Worm (Caenorhabditis elegans) whole organism, L3 larva: ENCODE measurements around the gene acaa-2.

ENCODE experiments used
- R02D3.7 ChIP-seq: fragments of 150-350 bp; optimal IDR thresholded peaks from 2 replicates; lab custom pipeline; 2014; ENCODE audit warnings: missing biosample characterization, missing genetic modification characterization
- aly-2 ChIP-seq: fragments of 150-350 bp; optimal IDR thresholded peaks from 2 replicates; lab custom pipeline; 2014; ENCODE audit warnings: missing biosample characterization, missing genetic modification characterization
- ama-1 ChIP-seq: fragments of 150-350 bp; optimal IDR thresholded peaks from 2 replicates; lab custom pipeline; 2018
- ceh-16 ChIP-seq: sonication (generic microtip); optimal IDR thresholded peaks from 2 replicates; lab custom pipeline; 2017; ENCODE audit warnings: missing biosample characterization, missing genetic modification characterization
- ceh-28 ChIP-seq: fragments of 150-350 bp; optimal IDR thresholded peaks from 2 replicates; lab custom pipeline; 2014; ENCODE audit warnings: missing biosample characterization, missing genetic modification reagents, missing genetic modification characterization
- daf-12 ChIP-seq: fragments of 150-350 bp; optimal IDR thresholded peaks from 2 replicates; lab custom pipeline; 2014; ENCODE audit warnings: missing biosample characterization, missing genetic modification reagents, missing genetic modification characterization
- egl-27 ChIP-seq: sonication (generic microtip); optimal IDR thresholded peaks from 4 replicates; lab custom pipeline; 2017; ENCODE audit warnings: missing biosample characterization, missing genetic modification reagents, missing genetic modification characterization
- egl-5 ChIP-seq: fragments of 150-350 bp; optimal IDR thresholded peaks from 2 replicates; lab custom pipeline; 2017; ENCODE audit warnings: missing biosample characterization, missing genetic modification reagents, missing genetic modification characterization, inconsistent platforms
- elt-1 ChIP-seq: fragments of 150-350 bp; optimal IDR thresholded peaks from 2 replicates; lab custom pipeline; 2014; ENCODE audit warnings: missing biosample characterization, missing genetic modification characterization
- elt-2 ChIP-seq: sonication (generic microtip); optimal IDR thresholded peaks from 2 replicates; lab custom pipeline; 2016; ENCODE audit warnings: missing genetic modification reagents, mild to moderate bottlenecking, missing genetic modification characterization, missing compliant biosample characterization
- elt-3 ChIP-seq, 3 experiments: fragments of 150-350 bp in 1 of 3; sonication (generic microtip) in 2 of 3; optimal IDR thresholded peaks; 2 replicates in 2 of 3; 4 replicates in 1 of 3; lab custom pipeline; 2014 to 2017; ENCODE audit warnings: missing biosample characterization in 3 of 3, missing genetic modification characterization in 3 of 3
- eor-1 ChIP-seq, 2 experiments: fragments of 150-350 bp; optimal IDR thresholded peaks; 2 replicates each; lab custom pipeline; 2014 to 2018; ENCODE audit warnings: missing biosample characterization in 2 of 2, missing genetic modification characterization in 2 of 2
- fkh-10 ChIP-seq: sonication (generic microtip); optimal IDR thresholded peaks from 2 replicates; lab custom pipeline; 2017; ENCODE audit warnings: missing biosample characterization, missing genetic modification reagents, missing genetic modification characterization
- fkh-2 ChIP-seq: fragments of 150-350 bp; optimal IDR thresholded peaks from 2 replicates; lab custom pipeline; 2014; ENCODE audit warnings: missing biosample characterization, missing genetic modification reagents, missing genetic modification characterization
- hmg-11 ChIP-seq: sonication (generic microtip); optimal IDR thresholded peaks from 2 replicates; lab custom pipeline; 2016; ENCODE audit warnings: missing genetic modification characterization, missing compliant biosample characterization
- lin-15B ChIP-seq: fragments of 150-350 bp; optimal IDR thresholded peaks from 2 replicates; lab custom pipeline; 2014; ENCODE audit warnings: missing biosample characterization, missing genetic modification characterization
- lin-39 ChIP-seq: fragments of 150-350 bp; optimal IDR thresholded peaks from 2 replicates; lab custom pipeline; 2018; ENCODE audit warnings: missing biosample characterization, missing genetic modification reagents, missing genetic modification characterization
- lsy-12 ChIP-seq: sonication (generic microtip); optimal IDR thresholded peaks from 2 replicates; lab custom pipeline; 2016; ENCODE audit warnings: mild to moderate bottlenecking, missing genetic modification characterization, missing compliant biosample characterization
- mdl-1 ChIP-seq: fragments of 150-350 bp; optimal IDR thresholded peaks from 2 replicates; lab custom pipeline; 2014; ENCODE audit warnings: missing biosample characterization, missing genetic modification characterization
- mml-1 ChIP-seq: fragments of 150-350 bp; sonication (generic microtip); optimal IDR thresholded peaks from 3 replicates; lab custom pipeline; 2014; ENCODE audit warnings: missing biosample characterization, missing genetic modification characterization
- nfya-1 ChIP-seq: sonication (generic microtip); optimal IDR thresholded peaks from 2 replicates; lab custom pipeline; 2017; ENCODE audit warnings: missing genetic modification characterization, mild to moderate bottlenecking, missing compliant biosample characterization, antibody characterized with exemption, moderate library complexity; ENCODE audit not compliant: insufficient read depth
- nhr-11 ChIP-seq: fragments of 150-350 bp; optimal IDR thresholded peaks from 2 replicates; lab custom pipeline; 2014; ENCODE audit warnings: missing biosample characterization, missing genetic modification characterization
- nhr-23 ChIP-seq: fragments of 150-350 bp; optimal IDR thresholded peaks from 2 replicates; lab custom pipeline; 2014; ENCODE audit warnings: missing biosample characterization, missing genetic modification reagents, missing genetic modification characterization
- nhr-237 ChIP-seq: fragments of 150-350 bp; optimal IDR thresholded peaks from 2 replicates; lab custom pipeline; 2014; ENCODE audit warnings: missing biosample characterization, missing genetic modification characterization
- nhr-25 ChIP-seq: sonication (generic microtip); optimal IDR thresholded peaks from 2 replicates; lab custom pipeline; 2017; ENCODE audit warnings: missing biosample characterization, missing genetic modification characterization
- nhr-28 ChIP-seq: fragments of 150-350 bp; optimal IDR thresholded peaks from 2 replicates; lab custom pipeline; 2014; ENCODE audit warnings: missing biosample characterization, missing genetic modification characterization
- nhr-43 ChIP-seq: sonication (generic microtip); optimal IDR thresholded peaks from 2 replicates; lab custom pipeline; 2016; ENCODE audit warnings: mild to moderate bottlenecking, missing genetic modification characterization, missing compliant biosample characterization; ENCODE audit not compliant: poor library complexity, severe bottlenecking
- nhr-67 ChIP-seq: fragments of 150-350 bp; optimal IDR thresholded peaks from 2 replicates; lab custom pipeline; 2014; ENCODE audit warnings: missing biosample characterization, missing genetic modification characterization
- nhr-76 ChIP-seq: fragments of 150-350 bp; sonication (generic microtip); optimal IDR thresholded peaks from 5 replicates; lab custom pipeline; 2014; ENCODE audit warnings: missing biosample characterization, missing genetic modification characterization
- nhr-77 ChIP-seq: fragments of 150-350 bp; optimal IDR thresholded peaks from 2 replicates; lab custom pipeline; 2014; ENCODE audit warnings: missing biosample characterization, missing genetic modification characterization
- pha-4 ChIP-seq: fragments of 150-350 bp; optimal IDR thresholded peaks from 2 replicates; lab custom pipeline; 2014; ENCODE audit warnings: missing biosample characterization, missing genetic modification reagents, missing genetic modification characterization
- pqm-1 ChIP-seq: fragments of 150-350 bp; optimal IDR thresholded peaks from 2 replicates; lab custom pipeline; 2017; ENCODE audit warnings: missing biosample characterization, missing genetic modification characterization, inconsistent platforms
- sea-2 ChIP-seq: fragments of 150-350 bp; sonication (generic microtip); optimal IDR thresholded peaks from 4 replicates; lab custom pipeline; 2014; ENCODE audit warnings: missing biosample characterization, missing genetic modification reagents, missing genetic modification characterization
- snpc-4 ChIP-seq: fragments of 150-350 bp; optimal IDR thresholded peaks from 2 replicates; lab custom pipeline; 2014; ENCODE audit warnings: missing biosample characterization, missing genetic modification characterization
- zag-1 ChIP-seq: fragments of 150-350 bp; optimal IDR thresholded peaks from 2 replicates; lab custom pipeline; 2014; ENCODE audit warnings: missing biosample characterization, missing genetic modification characterization

acaa-2 gene

ce11 chrIII:13301983-13302382 lies 42.8 kb upstream of the acaa-2 start:
- TF ChIP-seq lin-15B (no peak), fkh-10 (GFP tag; lab: Kevin White, UChicago) (no peak), zag-1 (tag; lab: Kevin White, UChicago) (no peak), nhr-76 (no peak), nhr-237 (tag; lab: Kevin White, UChicago) (no peak), mdl-1 (no peak), egl-27 (tag; lab: Kevin White, UChicago) (no peak), nhr-67 (tag; lab: Kevin White, UChicago) (no peak), elt-1 (tag; lab: Kevin White, UChicago) (no peak), elt-2 (no peak), nhr-11 (tag; lab: Kevin White, UChicago) (no peak), pha-4 (tag; lab: Kevin White, UChicago) (no peak), ama-1 (lab: Kevin White, UChicago) (no peak), lin-39 (tag; lab: Kevin White, UChicago) (no peak), sea-2 (GFP tag; lab: Kevin White, UChicago) (no peak), ceh-28 (tag; lab: Kevin White, UChicago) (no peak), aly-2 (tag; lab: Kevin White, UChicago) (no peak), eor-1 (tag; optimal IDR thresholded peaks at IDR 0.05; lab: Kevin White, UChicago) (no peak), nhr-23 (no peak), nfya-1 (tag; lab: Kevin White, UChicago) (no peak)

ce11 chrIII:13302578-13302977 lies 42.2 kb upstream of the acaa-2 start:
- no peak for TF ChIP-seq fkh-2 (tag; lab: Kevin White, UChicago)
- TF ChIP-seq nhr-28 (tag; lab: Kevin White, UChicago) = no peak
- no peak for TF ChIP-seq egl-5
- no peak for TF ChIP-seq R02D3.7 (tag; lab: Kevin White, UChicago)
- TF ChIP-seq daf-12 (tag; lab: Kevin White, UChicago) = no peak
- TF ChIP-seq elt-3 (tag; optimal IDR thresholded peaks at IDR 0.05; lab: Kevin White, UChicago) = no peak

ce11 chrIII:13305537-13305936 lies 39.2 kb upstream of the acaa-2 start:
- TF ChIP-seq nhr-43 (tag; lab: Kevin White, UChicago) = no peak
- no peak for TF ChIP-seq ceh-16 (tag; lab: Kevin White, UChicago)
- TF ChIP-seq daf-12 (tag; lab: Kevin White, UChicago) = no peak
- no peak for TF ChIP-seq elt-3 (tag; optimal IDR thresholded peaks at IDR 0.05; lab: Kevin White, UChicago)
- no peak for TF ChIP-seq elt-1 (tag; lab: Kevin White, UChicago)
- no peak for TF ChIP-seq nhr-25 (tag; lab: Kevin White, UChicago)
- no peak for TF ChIP-seq nhr-77 (tag; lab: Kevin White, UChicago)
- no peak for TF ChIP-seq ceh-28 (tag; lab: Kevin White, UChicago)
- TF ChIP-seq sea-2 (GFP tag; lab: Kevin White, UChicago) = no peak

- TF ChIP-seq R02D3.7 (tag; lab: Kevin White, UChicago) = no peak
- TF ChIP-seq elt-2 = peak; percentile 0
- TF ChIP-seq lin-15B = peak; percentile 41
- peak; percentile 64 for TF ChIP-seq pha-4 (tag; lab: Kevin White, UChicago)
- TF ChIP-seq mml-1 (tag; lab: Kevin White, UChicago) = no peak
- peak; percentile 2 for TF ChIP-seq snpc-4
- peak; percentile 72 for TF ChIP-seq hmg-11
- TF ChIP-seq zag-1 (tag; lab: Kevin White, UChicago) = no peak
- TF ChIP-seq nhr-43 (tag; lab: Kevin White, UChicago) = peak; percentile 7
- peak; percentile 53 for TF ChIP-seq nhr-23
- TF ChIP-seq, all 47 proteins: peak for 7
Measured at ce11 chrIII:13307107-13307506, 37.6 kb upstream of the acaa-2 start, which contains the start of the genes klp-19 and slc-36.1. klp-19 (minus strand) TSS chrIII:13307259. slc-36.1 (plus strand) TSS chrIII:13307502.

- TF ChIP-seq lin-15B (no peak), pha-4 (tag; lab: Kevin White, UChicago) (peak; percentile 67), ceh-16 (tag; lab: Kevin White, UChicago) (no peak), lsy-12 (tag; lab: Kevin White, UChicago) (no peak), pqm-1 (peak; percentile 56), elt-2 (peak; percentile 32), nhr-23 (peak; percentile 26), nhr-76 (no peak)
- TF ChIP-seq, all 47 proteins: peak for 4
Measured at ce11 chrIII:13310552-13310951, 34.2 kb upstream of the acaa-2 start.
